Worm (Caenorhabditis elegans) whole organism, early embryonic: ENCODE results near the gene srab-14.

Source experiments
- B0310.2 ChIP-seq: sonication (generic microtip); optimal IDR thresholded peaks from 2 replicates; lab custom pipeline; 2016; ENCODE audit warnings: mild to moderate bottlenecking, missing genetic modification characterization, missing compliant biosample characterization
- F13C5.2 ChIP-seq: sonication (generic microtip); optimal IDR thresholded peaks from 2 replicates; lab custom pipeline; 2017; ENCODE audit warnings: mild to moderate bottlenecking, missing genetic modification characterization, inconsistent platforms, missing compliant biosample characterization
- ama-1 ChIP-seq: fragments of 150-350 bp; optimal IDR thresholded peaks from 2 replicates; lab custom pipeline; 2014
- ceh-13 ChIP-seq: fragments of 200-800 bp; sonication (Bioruptor generic); optimal IDR thresholded peaks from 2 replicates; lab custom pipeline; 2018; ENCODE audit warnings: mild to moderate bottlenecking, missing genetic modification characterization, missing compliant biosample characterization
- ceh-36 ChIP-seq: sonication (generic microtip); optimal IDR thresholded peaks from 2 replicates; lab custom pipeline; 2016; ENCODE audit warnings: missing genetic modification characterization, inconsistent platforms, missing compliant biosample characterization
- ets-7 ChIP-seq: sonication (generic microtip); optimal IDR thresholded peaks from 2 replicates; lab custom pipeline; 2016; ENCODE audit warnings: missing genotype, missing genetic modification characterization, missing compliant biosample characterization
- flt-1 ChIP-seq: fragments of 200-800 bp; sonication (Bioruptor generic); IDR thresholded peaks from 2 replicates; pipeline ENCODE4 v1.3.6; 2022; ENCODE audit warnings: missing genetic modification characterization, missing compliant biosample characterization
- hmbx-1 ChIP-seq: sonication (generic microtip); optimal IDR thresholded peaks from 2 replicates; lab custom pipeline; 2016; ENCODE audit warnings: mild to moderate bottlenecking, missing genetic modification characterization, missing compliant biosample characterization
- hnd-1 ChIP-seq: sonication (generic microtip); optimal IDR thresholded peaks from 2 replicates; lab custom pipeline; 2016; ENCODE audit warnings: missing genetic modification characterization, missing compliant biosample characterization
- scrt-1 ChIP-seq: fragments of 200-800 bp; sonication (Bioruptor generic); IDR thresholded peaks from 2 replicates; pipeline ENCODE4 v1.3.6; 2022; ENCODE audit warnings: missing genetic modification characterization, missing compliant biosample characterization
- sea-1 ChIP-seq: fragments of 200-800 bp; sonication (Bioruptor generic); conservative IDR thresholded peaks from 2 replicates; pipeline ENCODE4 v1.3.6; 2022; ENCODE audit warnings: missing genetic modification characterization, missing compliant biosample characterization
- tbx-37 ChIP-seq: fragments of 200-800 bp; sonication (Bioruptor generic); conservative IDR thresholded peaks from 2 replicates; pipeline ENCODE4 v1.3.6; 2022; ENCODE audit warnings: missing genetic modification reagents, missing genetic modification characterization, missing compliant biosample characterization
- tra-4 ChIP-seq: sonication (generic microtip); optimal IDR thresholded peaks from 2 replicates; lab custom pipeline; 2017; ENCODE audit warnings: missing genetic modification characterization, missing compliant biosample characterization

- TF ChIP-seq tra-4 (no peak), flt-1 (no peak), ama-1 (lab: Kevin White, UChicago) (no peak), B0310.2 (tag; lab: Kevin White, UChicago) (no peak), ets-7 (tag; lab: Kevin White, UChicago) (no peak), ceh-13 (GFP tag; lab: Kevin White, UChicago) (no peak), F13C5.2 (tag; lab: Kevin White, UChicago) (no peak), hmbx-1 (tag; lab: Kevin White, UChicago) (no peak), ceh-36 (tag; lab: Kevin White, UChicago) (no peak), hnd-1 (tag; lab: Kevin White, UChicago) (no peak), scrt-1 (GFP tag; lab: Robert Waterston, UW) (no peak), tbx-37 (GFP tag; lab: Robert Waterston, UW) (no peak), sea-1 (GFP tag; lab: Robert Waterston, UW) (no peak)
These were observed 35.1 kb upstream of the srab-14 start, which contains the start of gene wrt-10 for ce11 chrII:7534369-7534768.
